Worm (Caenorhabditis elegans) whole organism, mixed stage, embryonic: ENCODE measurements around the gene F25H9.6.

Experiments used
- M03D4.4 ChIP-seq: sonication (generic microtip); optimal IDR thresholded peaks from 2 replicates; lab custom pipeline; 2017; ENCODE audit warnings: mild to moderate bottlenecking, missing genetic modification characterization, missing compliant biosample characterization
- bed-3 ChIP-seq: fragments of 200-800 bp; sonication (Bioruptor generic); optimal IDR thresholded peaks from 3 replicates; lab custom pipeline; 2018; ENCODE audit warnings: mild to moderate bottlenecking, missing genetic modification characterization, moderate library complexity, missing compliant biosample characterization
- blmp-1 ChIP-seq: fragments of 150-350 bp; optimal IDR thresholded peaks from 2 replicates; lab custom pipeline; 2014; ENCODE audit warnings: missing biosample characterization, missing genetic modification characterization
- ceh-39 ChIP-seq: fragments of 150-350 bp; optimal IDR thresholded peaks from 2 replicates; lab custom pipeline; 2014; ENCODE audit warnings: missing biosample characterization, missing genetic modification characterization
- ceh-43 ChIP-seq: fragments of 200-800 bp; sonication (Bioruptor generic); optimal IDR thresholded peaks from 2 replicates; lab custom pipeline; 2018; ENCODE audit warnings: mild to moderate bottlenecking, missing genetic modification characterization, moderate library complexity, missing compliant biosample characterization
- ceh-83 ChIP-seq: fragments of 200-800 bp; sonication (Bioruptor generic); optimal IDR thresholded peaks from 2 replicates; lab custom pipeline; 2018; ENCODE audit warnings: mild to moderate bottlenecking, missing genetic modification characterization, missing compliant biosample characterization
- ces-1 ChIP-seq: fragments of 150-350 bp; optimal IDR thresholded peaks from 2 replicates; lab custom pipeline; 2014; ENCODE audit warnings: missing biosample characterization, missing genetic modification reagents, missing genetic modification characterization
- cnd-1 ChIP-seq: fragments of 200-800 bp; sonication (Bioruptor generic); optimal IDR thresholded peaks from 2 replicates; lab custom pipeline; 2018; ENCODE audit warnings: mild to moderate bottlenecking, missing genetic modification characterization, missing compliant biosample characterization
- drap-1 ChIP-seq: fragments of 200-800 bp; sonication (Bioruptor generic); optimal IDR thresholded peaks from 3 replicates; lab custom pipeline; 2018; ENCODE audit warnings: mild to moderate bottlenecking, missing genetic modification characterization, missing compliant biosample characterization
- elt-1 ChIP-seq: sonication (generic microtip); optimal IDR thresholded peaks from 2 replicates; lab custom pipeline; 2017; ENCODE audit warnings: missing genetic modification characterization, mild to moderate bottlenecking, missing compliant biosample characterization, antibody characterized with exemption, moderate library complexity, borderline replicate concordance; ENCODE audit not compliant: insufficient read depth
- elt-3 ChIP-seq: fragments of 150-350 bp; optimal IDR thresholded peaks from 2 replicates; lab custom pipeline; 2014; ENCODE audit warnings: missing biosample characterization, missing genetic modification characterization
- flh-1 ChIP-seq: fragments of 200-800 bp; sonication (Bioruptor generic); optimal IDR thresholded peaks from 2 replicates; lab custom pipeline; 2018; ENCODE audit warnings: mild to moderate bottlenecking, missing genetic modification characterization, moderate library complexity, missing compliant biosample characterization
- ham-2 ChIP-seq: fragments of 200-800 bp; sonication (Bioruptor generic); optimal IDR thresholded peaks from 2 replicates; lab custom pipeline; 2018; ENCODE audit warnings: mild to moderate bottlenecking, missing genetic modification characterization, missing compliant biosample characterization
- hlh-1 ChIP-seq: fragments of 150-350 bp; optimal IDR thresholded peaks from 2 replicates; lab custom pipeline; 2014; ENCODE audit warnings: missing biosample characterization, missing genetic modification reagents, missing genetic modification characterization
- lin-13 ChIP-seq: fragments of 150-350 bp; optimal IDR thresholded peaks from 2 replicates; lab custom pipeline; 2014; ENCODE audit warnings: missing biosample characterization, missing genetic modification characterization
- lin-32 ChIP-seq: fragments of 200-800 bp; sonication (Bioruptor generic); optimal IDR thresholded peaks from 2 replicates; lab custom pipeline; 2018; ENCODE audit warnings: mild to moderate bottlenecking, missing genetic modification characterization, missing compliant biosample characterization
- lsy-2 ChIP-seq: fragments of 150-350 bp; optimal IDR thresholded peaks from 2 replicates; lab custom pipeline; 2014; ENCODE audit warnings: missing biosample characterization, missing genetic modification characterization
- mab-5 ChIP-seq: fragments of 150-350 bp; optimal IDR thresholded peaks from 2 replicates; lab custom pipeline; 2014; ENCODE audit warnings: missing biosample characterization, missing genetic modification characterization
- mls-2 ChIP-seq: sonication (generic microtip); optimal IDR thresholded peaks from 2 replicates; lab custom pipeline; 2016; ENCODE audit warnings: mild to moderate bottlenecking, missing genetic modification characterization, moderate library complexity, missing compliant biosample characterization
- nhr-12 ChIP-seq: fragments of 150-350 bp; optimal IDR thresholded peaks from 2 replicates; lab custom pipeline; 2014; ENCODE audit warnings: missing biosample characterization, missing genetic modification characterization
- nhr-2 ChIP-seq: fragments of 150-350 bp; optimal IDR thresholded peaks from 2 replicates; lab custom pipeline; 2014; ENCODE audit warnings: missing biosample characterization, missing genetic modification characterization
- nhr-237 ChIP-seq: fragments of 150-350 bp; optimal IDR thresholded peaks from 2 replicates; lab custom pipeline; 2014; ENCODE audit warnings: missing biosample characterization, missing genetic modification characterization
- nhr-28 ChIP-seq: fragments of 150-350 bp; optimal IDR thresholded peaks from 2 replicates; lab custom pipeline; 2014; ENCODE audit warnings: missing biosample characterization, missing genetic modification characterization
- nhr-76 ChIP-seq: sonication (generic microtip); optimal IDR thresholded peaks from 2 replicates; lab custom pipeline; 2017; ENCODE audit warnings: missing biosample characterization, missing genetic modification characterization
- pha-4 ChIP-seq: fragments of 150-350 bp; optimal IDR thresholded peaks from 2 replicates; lab custom pipeline; 2018; ENCODE audit warnings: missing biosample characterization, missing genetic modification reagents, missing genetic modification characterization
- snpc-4 ChIP-seq: fragments of 150-350 bp; optimal IDR thresholded peaks from 2 replicates; lab custom pipeline; 2014; ENCODE audit warnings: missing biosample characterization, missing genetic modification characterization
- sptf-1 ChIP-seq: sonication (generic microtip); optimal IDR thresholded peaks from 2 replicates; lab custom pipeline; 2017; ENCODE audit warnings: mild to moderate bottlenecking, missing genetic modification characterization, moderate library complexity, missing compliant biosample characterization
- tbx-8 ChIP-seq: fragments of 200-800 bp; sonication (Bioruptor generic); optimal IDR thresholded peaks from 2 replicates; lab custom pipeline; 2018; ENCODE audit warnings: mild to moderate bottlenecking, missing genetic modification characterization, moderate library complexity, missing compliant biosample characterization
- unc-39 ChIP-seq: fragments of 150-350 bp; optimal IDR thresholded peaks from 2 replicates; lab custom pipeline; 2014; ENCODE audit warnings: missing biosample characterization, missing genetic modification characterization
- zip-8 ChIP-seq: fragments of 150-350 bp; optimal IDR thresholded peaks from 2 replicates; lab custom pipeline; 2014; ENCODE audit warnings: missing biosample characterization, missing genetic modification characterization
- ztf-11 ChIP-seq: fragments of 150-350 bp; optimal IDR thresholded peaks from 2 replicates; lab custom pipeline; 2014; ENCODE audit warnings: missing biosample characterization, missing genetic modification characterization

Gene F25H9.6

DNA sequence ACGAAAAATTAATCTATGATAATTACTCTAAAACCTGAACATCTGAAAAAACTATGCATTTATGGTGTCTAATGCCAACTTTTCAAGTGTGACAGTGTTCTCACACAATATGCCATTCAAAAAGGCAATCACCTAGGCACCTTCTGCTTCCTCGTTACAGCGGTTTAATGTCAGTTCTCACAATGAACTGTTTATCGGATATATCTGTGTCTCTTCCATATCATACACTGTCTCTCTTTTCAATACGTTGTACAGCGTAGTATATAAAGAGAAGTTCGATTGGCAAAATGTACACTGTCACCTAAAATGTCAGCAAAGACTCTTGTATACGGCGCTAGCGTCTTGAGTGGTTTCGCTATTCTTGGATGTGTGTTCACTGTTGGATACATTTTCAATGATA is 26.5 kb downstream of the F25H9.6 start, which contains the start of gene col-162:
Gene col-162 (plus strand): TSS at position 301 of the 400 bp plus-strand sequence.
- no peak for TF ChIP-seq snpc-4 (tag; lab: Kevin White, UChicago)
- no peak for TF ChIP-seq cnd-1 (tag; lab: Kevin White, UChicago)
- no peak for TF ChIP-seq lsy-2 (tag; lab: Kevin White, UChicago)
- TF ChIP-seq ceh-43 (GFP tag; lab: Kevin White, UChicago) = no peak
- no peak for TF ChIP-seq elt-1 (tag; lab: Kevin White, UChicago)
- no peak for TF ChIP-seq ham-2 (GFP tag; lab: Kevin White, UChicago)
- TF ChIP-seq nhr-28 = no peak
- no peak for TF ChIP-seq tbx-8 (GFP tag; lab: Kevin White, UChicago)
- TF ChIP-seq bed-3 = no peak
- TF ChIP-seq blmp-1 (tag; lab: Kevin White, UChicago) = no peak
- no peak for TF ChIP-seq zip-8 (tag; lab: Kevin White, UChicago)
- TF ChIP-seq lin-13 (tag; lab: Kevin White, UChicago) = no peak

DNA sequence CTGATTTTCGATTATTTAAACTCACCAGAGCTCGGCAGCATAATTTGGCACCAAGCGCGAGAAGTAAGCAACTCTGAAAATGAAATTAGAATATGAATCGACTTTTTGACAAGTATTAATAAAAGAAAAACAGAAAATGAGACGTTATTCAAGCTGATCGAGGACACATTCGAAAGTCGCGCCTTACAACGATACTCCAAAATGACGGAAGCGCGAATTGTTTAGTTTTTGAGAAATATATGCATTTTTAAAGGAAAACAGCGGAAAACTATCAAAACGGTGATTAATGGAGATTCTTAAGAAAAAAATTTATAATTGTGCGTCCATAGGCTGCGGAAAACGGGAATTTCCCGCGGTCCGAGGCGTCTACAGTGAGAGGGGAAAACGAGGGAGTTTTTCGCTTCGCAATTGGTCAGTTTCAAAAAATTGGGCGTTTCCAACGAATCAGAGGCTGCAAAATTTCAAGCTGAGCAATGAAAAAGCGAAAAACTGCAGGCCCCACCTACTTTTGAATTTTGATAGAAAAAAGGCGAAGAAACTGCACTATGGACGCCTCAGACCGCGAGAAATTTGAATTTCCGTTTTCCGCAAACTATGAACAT is 30.6 kb downstream of the F25H9.6 start, which contains the start of gene mes-4:
Gene mes-4 (minus strand): TSS at position 73 of the 602 bp plus-strand sequence.
- TF ChIP-seq ces-1 (GFP tag; lab: Kevin White, UChicago) (no peak), lsy-2 (tag; lab: Kevin White, UChicago) (no peak), ceh-83 (GFP tag; lab: Kevin White, UChicago) (no peak), zip-8 (tag; lab: Kevin White, UChicago) (no peak), lin-13 (tag; lab: Kevin White, UChicago) (no peak), cnd-1 (tag; lab: Kevin White, UChicago) (no peak), M03D4.4 (tag; lab: Kevin White, UChicago) (no peak), pha-4 (tag; lab: Kevin White, UChicago) (no peak), mls-2 (tag; lab: Kevin White, UChicago) (no peak), ceh-39 (no peak), lin-32 (GFP tag; lab: Kevin White, UChicago) (no peak), nhr-12 (no peak), blmp-1 (tag; lab: Kevin White, UChicago) (no peak), nhr-2 (tag; lab: Kevin White, UChicago) (no peak), mab-5 (tag; lab: Kevin White, UChicago) (no peak)
- TF ChIP-seq, all 35 proteins: peak for 0

DNA sequence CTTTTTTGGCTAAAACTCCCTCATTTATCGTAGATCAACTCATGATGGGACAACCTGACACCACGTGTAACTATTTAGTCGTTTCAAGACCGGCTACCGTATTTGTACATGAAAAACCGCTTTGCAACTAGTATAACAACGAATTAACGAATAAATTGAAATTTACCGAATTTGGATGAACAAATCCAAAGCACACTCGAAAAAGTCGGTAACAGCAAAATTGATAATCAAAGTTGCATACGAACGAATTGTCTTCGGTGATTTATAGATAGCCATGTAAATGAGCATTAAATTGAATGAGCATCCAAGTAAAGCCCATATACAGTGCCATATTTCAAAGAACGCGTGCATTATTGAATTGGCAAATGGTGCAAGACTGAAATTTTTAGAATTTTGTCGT is 35.8 kb downstream of the F25H9.6 start, which contains the start of gene srd-17:
Gene srd-17 (minus strand): TSS at position 351 of the 400 bp plus-strand sequence.
- TF ChIP-seq nhr-237 (tag; lab: Kevin White, UChicago) (no peak), nhr-12 (peak; percentile 37)

DNA sequence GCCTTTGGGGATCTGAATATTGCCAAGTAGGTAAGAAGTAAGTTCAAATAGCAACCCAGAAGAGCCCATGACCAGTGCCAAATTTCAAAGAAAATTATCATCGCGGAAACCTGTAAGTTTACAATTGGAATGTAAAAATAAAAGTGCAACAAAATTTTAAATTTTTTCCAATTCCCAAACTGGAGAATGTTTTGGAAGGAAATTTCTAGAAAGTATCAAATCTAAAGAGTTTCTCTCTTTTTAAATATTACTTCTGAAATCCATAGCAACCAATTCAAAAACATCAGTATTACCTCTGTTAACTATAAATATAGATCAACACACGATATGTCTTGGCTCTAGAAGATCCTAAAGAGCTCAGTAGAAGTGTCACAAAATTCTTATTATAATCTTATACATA is 39.5 kb downstream of the F25H9.6 start, which contains the start of gene srd-19:
Gene srd-19 (minus strand): TSS at position 101 of the 400 bp plus-strand sequence.
- TF ChIP-seq unc-39 = no peak
- no peak for TF ChIP-seq mab-5 (tag; lab: Kevin White, UChicago)

DNA sequence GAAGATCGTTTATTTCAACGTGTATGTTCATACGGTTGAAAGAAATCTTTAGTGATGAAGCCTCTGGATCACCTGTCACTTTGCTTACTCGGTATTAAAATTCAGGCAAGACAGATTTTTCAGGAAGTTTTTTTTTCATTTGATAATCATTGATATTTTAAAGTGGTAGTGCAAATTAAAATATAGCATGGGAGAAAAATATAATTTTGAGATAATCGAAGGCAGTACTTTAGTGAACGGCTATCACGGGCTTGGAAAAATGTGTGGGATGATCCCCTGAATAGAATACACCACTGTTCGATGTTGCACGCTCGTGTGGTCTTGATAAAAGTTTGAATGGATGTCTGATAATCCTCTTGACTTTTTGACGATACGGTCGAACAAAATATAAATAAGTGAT is 40.8 kb downstream of the F25H9.6 start:
- TF ChIP-seq pha-4 (tag; lab: Kevin White, UChicago) = no peak
- no peak for TF ChIP-seq unc-39
- TF ChIP-seq sptf-1 (tag; lab: Kevin White, UChicago) = no peak
- no peak for TF ChIP-seq nhr-12
- TF ChIP-seq mab-5 (tag; lab: Kevin White, UChicago) = no peak
- TF ChIP-seq M03D4.4 (tag; lab: Kevin White, UChicago) = no peak
- no peak for TF ChIP-seq nhr-2 (tag; lab: Kevin White, UChicago)
- no peak for TF ChIP-seq hlh-1 (tag; lab: Kevin White, UChicago)
- no peak for TF ChIP-seq zip-8 (tag; lab: Kevin White, UChicago)
- TF ChIP-seq snpc-4 (tag; lab: Kevin White, UChicago) = no peak

DNA sequence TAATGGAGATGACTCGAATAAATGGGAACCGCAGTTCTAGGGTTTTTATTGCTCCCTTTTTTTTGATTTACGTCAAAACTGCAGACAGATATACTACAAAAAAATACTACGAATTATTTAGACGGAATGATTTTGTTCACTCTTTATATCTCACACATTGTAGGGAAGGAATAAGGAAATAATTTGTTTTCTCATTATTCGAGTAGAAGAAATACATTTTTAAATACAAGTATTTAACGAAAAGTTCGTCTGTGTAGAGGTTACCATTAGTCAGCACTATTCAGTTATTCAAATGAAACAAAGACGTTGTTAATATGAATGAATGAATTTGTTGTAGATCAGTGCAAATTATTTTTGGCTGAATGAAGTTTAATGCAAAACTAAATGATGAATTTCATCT is 41.4 kb downstream of the F25H9.6 start, which contains the start of gene srd-18:
Gene srd-18 (minus strand): TSS at position 101 of the 400 bp plus-strand sequence.
- TF ChIP-seq ceh-43 (GFP tag; lab: Kevin White, UChicago) (no peak), nhr-2 (tag; lab: Kevin White, UChicago) (no peak), pha-4 (tag; lab: Kevin White, UChicago) (no peak), hlh-1 (tag; lab: Kevin White, UChicago) (no peak), ztf-11 (tag; lab: Kevin White, UChicago) (no peak), M03D4.4 (tag; lab: Kevin White, UChicago) (no peak), flh-1 (no peak), ceh-39 (no peak), nhr-76 (tag; lab: Kevin White, UChicago) (no peak), lin-32 (GFP tag; lab: Kevin White, UChicago) (no peak), tbx-8 (GFP tag; lab: Kevin White, UChicago) (no peak), sptf-1 (tag; lab: Kevin White, UChicago) (no peak), cnd-1 (tag; lab: Kevin White, UChicago) (no peak), snpc-4 (tag; lab: Kevin White, UChicago) (no peak), drap-1 (GFP tag; lab: Kevin White, UChicago) (no peak), elt-3 (tag; lab: Kevin White, UChicago) (no peak), nhr-28 (no peak), ham-2 (GFP tag; lab: Kevin White, UChicago) (no peak), mls-2 (tag; lab: Kevin White, UChicago) (no peak)
